Fruit fly (Drosophila melanogaster) whole organism, embryonic: ENCODE data around the gene Atg2.

Experiments
- Antp ChIP-seq: fragments of 200-800 bp; sonication (Bioruptor generic); optimal IDR thresholded peaks from 3 replicates; lab custom pipeline; 2016; ENCODE audit warnings: missing biosample characterization, missing genetic modification characterization
- Atf6 ChIP-seq: fragments of 200-800 bp; sonication (Bioruptor generic); IDR thresholded peaks from 2 replicates; pipeline ENCODE4 v1.3.6; 2022; ENCODE audit warnings: missing biosample characterization, missing genetic modification characterization
- BtbVII ChIP-seq: fragments of 200-800 bp; sonication (Bioruptor generic); optimal IDR thresholded peaks from 3 replicates; lab custom pipeline; 2017; ENCODE audit warnings: missing biosample characterization, mild to moderate bottlenecking, missing genetic modification characterization
- CG11093 ChIP-seq: fragments of 200-800 bp; sonication (Bioruptor generic); IDR thresholded peaks from 3 replicates; pipeline ENCODE4 v1.3.6; 2022; ENCODE audit warnings: missing biosample characterization, missing genetic modification characterization
- CG11247 ChIP-seq: fragments of 200-800 bp; sonication (Bioruptor generic); IDR thresholded peaks from 2 replicates; pipeline ENCODE4 v1.3.6; 2022; ENCODE audit warnings: missing biosample characterization, missing genetic modification characterization
- CG11456 ChIP-seq: fragments of 200-800 bp; sonication (Bioruptor generic); IDR thresholded peaks from 3 replicates; pipeline ENCODE4 v1.3.6; 2022; ENCODE audit warnings: missing biosample characterization, missing genetic modification characterization
- CG12299 ChIP-seq: fragments of 200-800 bp; sonication (Bioruptor generic); optimal IDR thresholded peaks from 2 replicates; lab custom pipeline; 2018; ENCODE audit warnings: missing biosample characterization, mild to moderate bottlenecking, missing genetic modification characterization
- CG13424 ChIP-seq: fragments of 200-800 bp; sonication (Bioruptor generic); optimal IDR thresholded peaks from 2 replicates; lab custom pipeline; 2019; ENCODE audit warnings: missing biosample characterization, mild to moderate bottlenecking, missing genetic modification characterization, moderate library complexity
- CG15269 ChIP-seq: fragments of 200-800 bp; sonication (Bioruptor generic); optimal IDR thresholded peaks from 2 replicates; lab custom pipeline; 2018; ENCODE audit warnings: missing biosample characterization, mild to moderate bottlenecking, missing genetic modification characterization, moderate library complexity
- CG15601 ChIP-seq: fragments of 200-800 bp; sonication (Bioruptor generic); optimal IDR thresholded peaks from 3 replicates; lab custom pipeline; 2019; ENCODE audit warnings: missing biosample characterization, mild to moderate bottlenecking, missing genetic modification characterization, moderate library complexity
- CG1603 ChIP-seq: fragments of 200-800 bp; sonication (Bioruptor generic); optimal IDR thresholded peaks from 2 replicates; lab custom pipeline; 2019; ENCODE audit warnings: missing biosample characterization, mild to moderate bottlenecking, missing genetic modification characterization, moderate library complexity
- CG31224 ChIP-seq: fragments of 200-800 bp; sonication (Bioruptor generic); IDR thresholded peaks from 2 replicates; pipeline ENCODE4 v1.3.6; 2022; ENCODE audit warnings: missing biosample characterization, missing genetic modification characterization
- CG34376 ChIP-seq: fragments of 200-800 bp; sonication (Bioruptor generic); optimal IDR thresholded peaks from 2 replicates; lab custom pipeline; 2018; ENCODE audit warnings: missing biosample characterization, mild to moderate bottlenecking, missing genetic modification characterization
- CG4730 ChIP-seq: fragments of 200-800 bp; sonication (Bioruptor generic); IDR thresholded peaks from 2 replicates; pipeline ENCODE4 v1.3.6; 2022; ENCODE audit warnings: missing biosample characterization, missing genetic modification characterization
- CG4854 ChIP-seq: fragments of 200-800 bp; sonication (Bioruptor generic); optimal IDR thresholded peaks from 2 replicates; lab custom pipeline; 2016; ENCODE audit warnings: missing biosample characterization, missing genetic modification characterization, inconsistent platforms
- CG6175 ChIP-seq: fragments of 200-800 bp; sonication (Bioruptor generic); IDR thresholded peaks from 3 replicates; pipeline ENCODE4 v1.3.6; 2022; ENCODE audit warnings: missing biosample characterization, missing genetic modification characterization
- CG6813 ChIP-seq: fragments of 200-800 bp; sonication (Bioruptor generic); optimal IDR thresholded peaks from 2 replicates; lab custom pipeline; 2017; ENCODE audit warnings: missing biosample characterization, missing genetic modification characterization, mild to moderate bottlenecking, moderate library complexity, missing genetic modification reagents
- CG7987 ChIP-seq: fragments of 200-800 bp; sonication (Bioruptor generic); optimal IDR thresholded peaks from 2 replicates; lab custom pipeline; 2018; ENCODE audit warnings: missing biosample characterization, mild to moderate bottlenecking, missing genetic modification characterization, moderate library complexity
- CG8089 ChIP-seq: fragments of 200-800 bp; sonication (Bioruptor generic); optimal IDR thresholded peaks from 3 replicates; lab custom pipeline; 2016; ENCODE audit warnings: missing biosample characterization, missing genetic modification characterization
- CG8290 ChIP-seq, 3 experiments: fragments of 200-800 bp; sonication (Bioruptor generic); optimal IDR thresholded peaks; 2 replicates each; lab custom pipeline; 2016 to 2019; ENCODE audit warnings: missing biosample characterization in 3 of 3, missing genetic modification characterization in 3 of 3, mild to moderate bottlenecking in 2 of 3, moderate library complexity in 1 of 3
- CG8924 ChIP-seq: fragments of 200-800 bp; optimal IDR thresholded peaks from 3 replicates; lab custom pipeline; 2019; ENCODE audit warnings: missing biosample characterization, mild to moderate bottlenecking, missing genetic modification characterization, moderate library complexity
- D19B ChIP-seq: fragments of 200-800 bp; sonication (Bioruptor generic); optimal IDR thresholded peaks from 2 replicates; lab custom pipeline; 2017; ENCODE audit warnings: missing biosample characterization, mild to moderate bottlenecking, missing genetic modification characterization
- Dip2 ChIP-seq: fragments of 200-800 bp; sonication (Bioruptor generic); IDR thresholded peaks from 2 replicates; pipeline ENCODE4 v1.3.6; 2022; ENCODE audit warnings: missing biosample characterization, missing genetic modification characterization
- Eip74EF ChIP-seq, 2 experiments: fragments of 200-800 bp in 1 of 2; fragments of >200 bp in 1 of 2; sonication (Bioruptor generic) in 1 of 2; optimal IDR thresholded peaks; 2 replicates each; lab custom pipeline; 2017 to 2019; ENCODE audit warnings: missing biosample characterization in 2 of 2, missing genetic modification characterization in 2 of 2, mild to moderate bottlenecking in 1 of 2, moderate library complexity in 1 of 2
- Fer3 ChIP-seq: fragments of 200-800 bp; sonication (Bioruptor generic); optimal IDR thresholded peaks from 2 replicates; lab custom pipeline; 2018; ENCODE audit warnings: missing biosample characterization, mild to moderate bottlenecking, missing genetic modification characterization, moderate library complexity
- Gug ChIP-seq: fragments of 200-800 bp; sonication (Bioruptor generic); IDR thresholded peaks from 4 replicates; pipeline ENCODE4 v1.3.6; 2022; ENCODE audit warnings: missing biosample characterization, missing genetic modification characterization
- HLH3B ChIP-seq: fragments of 200-800 bp; sonication (Bioruptor generic); IDR thresholded peaks from 2 replicates; pipeline ENCODE4 v1.3.6; 2022; ENCODE audit warnings: missing biosample characterization, missing genetic modification characterization
- Hand ChIP-seq: fragments of 200-800 bp; sonication (Bioruptor generic); optimal IDR thresholded peaks from 2 replicates; lab custom pipeline; 2017; ENCODE audit warnings: mild to moderate bottlenecking, missing biosample characterization, missing genetic modification reagents, missing genetic modification characterization
- MTF-1 ChIP-seq: fragments of 200-800 bp; sonication (Bioruptor generic); optimal IDR thresholded peaks from 2 replicates; lab custom pipeline; 2018; ENCODE audit warnings: missing biosample characterization, mild to moderate bottlenecking, missing genetic modification characterization, borderline replicate concordance
- NC2β ChIP-seq: fragments of 200-800 bp; sonication (Bioruptor generic); optimal IDR thresholded peaks from 2 replicates; lab custom pipeline; 2016; ENCODE audit warnings: missing biosample characterization, missing genetic modification characterization
- Sox100B ChIP-seq: fragments of 200-800 bp; sonication (Bioruptor generic); optimal IDR thresholded peaks from 3 replicates; lab custom pipeline; 2018; ENCODE audit warnings: missing biosample characterization, mild to moderate bottlenecking, missing genetic modification characterization
- corto ChIP-seq: fragments of 200-800 bp; sonication (Bioruptor generic); optimal IDR thresholded peaks from 2 replicates; lab custom pipeline; 2016; ENCODE audit warnings: missing biosample characterization, mild to moderate bottlenecking, missing genetic modification characterization, moderate library complexity
- eve ChIP-seq, 2 experiments: fragments of >200 bp; optimal IDR thresholded peaks; 2 replicates each; lab custom pipeline; 2017; ENCODE audit warnings: missing biosample characterization in 2 of 2, missing genetic modification characterization in 2 of 2
- fd96Cb ChIP-seq: fragments of 200-800 bp; sonication (Bioruptor generic); optimal IDR thresholded peaks from 2 replicates; lab custom pipeline; 2018; ENCODE audit warnings: missing biosample characterization, mild to moderate bottlenecking, missing genetic modification characterization, moderate library complexity
- her ChIP-seq: fragments of 200-800 bp; sonication (Bioruptor generic); optimal IDR thresholded peaks from 2 replicates; lab custom pipeline; 2016; ENCODE audit warnings: missing biosample characterization, missing genetic modification characterization
- jumu ChIP-seq: fragments of 200-800 bp; sonication (Bioruptor generic); optimal IDR thresholded peaks from 3 replicates; lab custom pipeline; 2016; ENCODE audit warnings: missing biosample characterization, missing genetic modification characterization
- kah ChIP-seq: fragments of 200-800 bp; sonication (Bioruptor generic); optimal IDR thresholded peaks from 2 replicates; lab custom pipeline; 2018; ENCODE audit warnings: missing biosample characterization, mild to moderate bottlenecking, missing genetic modification characterization
- pfk ChIP-seq: fragments of 200-800 bp; sonication (Bioruptor generic); optimal IDR thresholded peaks from 2 replicates; lab custom pipeline; 2018; ENCODE audit warnings: missing biosample characterization, mild to moderate bottlenecking, missing genetic modification characterization, moderate library complexity
- phol ChIP-seq: fragments of 200-800 bp; sonication (Bioruptor generic); optimal IDR thresholded peaks from 3 replicates; lab custom pipeline; 2018; ENCODE audit warnings: missing biosample characterization, mild to moderate bottlenecking, missing genetic modification characterization, moderate library complexity
- pita ChIP-seq: fragments of 200-800 bp; sonication (Bioruptor generic); optimal IDR thresholded peaks from 2 replicates; lab custom pipeline; 2017; ENCODE audit warnings: missing biosample characterization, mild to moderate bottlenecking, missing genetic modification characterization
- ranshi ChIP-seq: fragments of 200-800 bp; sonication (Bioruptor generic); IDR thresholded peaks from 2 replicates; pipeline ENCODE4 v1.3.6; 2022; ENCODE audit warnings: missing biosample characterization, missing genetic modification characterization
- run ChIP-seq: fragments of 200-800 bp; sonication (Bioruptor generic); optimal IDR thresholded peaks from 3 replicates; lab custom pipeline; 2018; ENCODE audit warnings: missing biosample characterization, mild to moderate bottlenecking, missing genetic modification characterization
- sim ChIP-seq: fragments of 200-800 bp; sonication (Bioruptor generic); IDR thresholded peaks from 2 replicates; pipeline ENCODE4 v1.3.6; 2022; ENCODE audit warnings: missing biosample characterization, missing genetic modification characterization
- sna ChIP-seq: fragments of 200-800 bp; sonication (Bioruptor generic); IDR thresholded peaks from 2 replicates; pipeline ENCODE4 v1.3.6; 2022; ENCODE audit warnings: missing biosample characterization, missing genetic modification characterization; ENCODE audit not compliant: partially characterized antibody
- tap ChIP-seq: fragments of 200-800 bp; optimal IDR thresholded peaks from 3 replicates; lab custom pipeline; 2019; ENCODE audit warnings: missing biosample characterization, mild to moderate bottlenecking, missing genetic modification characterization, moderate library complexity
- tgo ChIP-seq: fragments of 200-800 bp; sonication (Bioruptor generic); IDR thresholded peaks from 3 replicates; pipeline ENCODE4 v1.3.6; 2022; ENCODE audit warnings: missing biosample characterization, missing genetic modification characterization
- tio ChIP-seq: fragments of 200-800 bp; sonication (Bioruptor generic); optimal IDR thresholded peaks from 2 replicates; lab custom pipeline; 2017; ENCODE audit warnings: missing biosample characterization, missing genetic modification characterization, inconsistent platforms
- unpg ChIP-seq: fragments of 200-800 bp; sonication (Bioruptor generic); optimal IDR thresholded peaks from 3 replicates; lab custom pipeline; 2018; ENCODE audit warnings: missing biosample characterization, mild to moderate bottlenecking, missing genetic modification characterization, moderate library complexity
- wek ChIP-seq: fragments of 200-800 bp; sonication (Bioruptor generic); optimal IDR thresholded peaks from 3 replicates; lab custom pipeline; 2018; ENCODE audit warnings: missing biosample characterization, mild to moderate bottlenecking, missing genetic modification characterization, moderate library complexity

Gene Atg2

DNA sequence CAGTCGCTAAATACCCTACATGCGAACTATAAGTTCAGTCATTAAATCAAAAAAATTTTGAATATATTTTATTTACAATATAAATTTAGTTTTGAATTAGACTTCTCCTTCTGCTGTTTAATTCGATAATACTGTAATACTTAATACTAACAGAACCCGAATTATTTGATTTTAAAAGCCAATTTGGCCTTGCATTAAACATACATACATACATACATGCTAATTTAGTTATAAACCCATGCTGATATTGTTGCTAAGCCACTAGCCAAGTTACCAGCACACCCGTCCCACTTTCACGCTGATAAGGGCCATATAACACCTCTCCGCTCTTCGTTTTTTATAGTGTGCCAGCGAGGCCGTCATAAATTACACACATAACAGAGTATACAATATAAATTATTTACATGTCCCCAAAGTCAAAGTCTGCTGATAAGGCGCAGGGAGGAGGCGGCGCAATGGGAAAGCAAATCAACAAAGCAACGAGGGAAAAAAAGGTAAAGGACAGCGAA, 25.0 kb downstream of the Atg2 start (continued):
- no peak for TF ChIP-seq CG11247 (GFP tag; lab: Robert Waterston, UW)
- TF ChIP-seq CG8924 = peak; percentile 65
- TF ChIP-seq her (GFP tag; lab: Kevin White, UChicago) = no peak
- TF ChIP-seq corto (GFP tag; lab: Kevin White, UChicago) = peak; percentile 4
- TF ChIP-seq Dip2 (GFP tag; lab: Robert Waterston, UW) = no peak
- TF ChIP-seq phol (tag; lab: Kevin White, UChicago) = peak; percentile 70
- no peak for TF ChIP-seq Hand (GFP tag; lab: Kevin White, UChicago)
- peak; percentile 64 for TF ChIP-seq MTF-1 (GFP tag; lab: Kevin White, UChicago)
- TF ChIP-seq sna (GFP tag; lab: Robert Waterston, UW) = no peak
- TF ChIP-seq run (tag; lab: Kevin White, UChicago) = no peak
- TF ChIP-seq CG1603 (tag; lab: Kevin White, UChicago) = peak; percentile 45
- no peak for TF ChIP-seq Atf6 (GFP tag; lab: Robert Waterston, UW)
- no peak for TF ChIP-seq CG8089 (GFP tag; lab: Kevin White, UChicago)
- no peak for TF ChIP-seq tgo (GFP tag; lab: Robert Waterston, UW)
- peak; percentile 49 for TF ChIP-seq Fer3 (tag; lab: Kevin White, UChicago)
- TF ChIP-seq CG4854 (GFP tag; lab: Kevin White, UChicago) = no peak
- peak; percentile 23; the same call in 1 of the 2 replicates for TF ChIP-seq HLH3B
- TF ChIP-seq tap (tag; lab: Kevin White, UChicago) = peak; percentile 64
- TF ChIP-seq BtbVII (GFP tag; lab: Kevin White, UChicago) = peak; percentile 54
- peak; percentile 79 for TF ChIP-seq wek (GFP tag; lab: Kevin White, UChicago)
- peak; percentile 49 for TF ChIP-seq pfk
- no peak for TF ChIP-seq NC2β
- TF ChIP-seq Sox100B (GFP tag; lab: Kevin White, UChicago) = peak; percentile 60
- peak; percentile 42 for TF ChIP-seq unpg (GFP tag; lab: Kevin White, UChicago)
- peak; percentile 30 for TF ChIP-seq kah (GFP tag; lab: Kevin White, UChicago)
- TF ChIP-seq CG6813 (GFP tag; lab: Kevin White, UChicago) = peak; percentile 78
- TF ChIP-seq CG34376 = peak; percentile 79
- TF ChIP-seq fd96Cb = peak; percentile 53
- TF ChIP-seq D19B (GFP tag; lab: Kevin White, UChicago) = peak; percentile 67
- no peak for TF ChIP-seq CG8290 (GFP tag; optimal IDR thresholded peaks at IDR 0.05; lab: Kevin White, UChicago)
- peak; percentile 32 to 81 for TF ChIP-seq CG8290 (tag; optimal IDR thresholded peaks at IDR 0.05; lab: Kevin White, UChicago)
- TF ChIP-seq CG4730 (GFP tag; lab: Robert Waterston, UW) = no peak
- TF ChIP-seq Eip74EF (GFP tag; optimal IDR thresholded peaks at IDR 0.05; lab: Kevin White, UChicago) = peak in 1 of 2 experiments; percentile 33
- no peak for TF ChIP-seq ranshi (GFP tag; lab: Robert Waterston, UW)
- TF ChIP-seq CG13424 (tag; lab: Kevin White, UChicago) = no peak
- TF ChIP-seq CG15269 (tag; lab: Kevin White, UChicago) = peak; percentile 40
- TF ChIP-seq CG15601 (tag; lab: Kevin White, UChicago) = peak; percentile 46
- TF ChIP-seq sim (GFP tag; lab: Robert Waterston, UW) = no peak
- TF ChIP-seq CG11093 (GFP tag; lab: Robert Waterston, UW) = no peak
- peak; percentile 14; the same call in 1 of the 4 replicates for TF ChIP-seq Gug (GFP tag; lab: Robert Waterston, UW)
- peak; percentile 77 for TF ChIP-seq CG7987 (GFP tag; lab: Kevin White, UChicago)
- TF ChIP-seq Antp = no peak
- TF ChIP-seq pita (GFP tag; lab: Kevin White, UChicago) = no peak
- no peak for TF ChIP-seq jumu (GFP tag; lab: Kevin White, UChicago)
- TF ChIP-seq CG12299 (tag; lab: Kevin White, UChicago) = peak; percentile 62
- TF ChIP-seq CG11456 (GFP tag; lab: Robert Waterston, UW) = 0 out of 3 replicates have a peak, but pooled peaks have one; percentile 26
- no peak for TF ChIP-seq tio (GFP tag; lab: Kevin White, UChicago)
- no peak for TF ChIP-seq CG6175
- no peak for TF ChIP-seq eve (GFP tag; optimal IDR thresholded peaks at IDR 0.05; lab: Kevin White, UChicago)
- no peak for TF ChIP-seq CG31224 (GFP tag; lab: Robert Waterston, UW)
